Worm (Caenorhabditis elegans): Measurements from ENCODE around the gene R160.3.

DNA sequence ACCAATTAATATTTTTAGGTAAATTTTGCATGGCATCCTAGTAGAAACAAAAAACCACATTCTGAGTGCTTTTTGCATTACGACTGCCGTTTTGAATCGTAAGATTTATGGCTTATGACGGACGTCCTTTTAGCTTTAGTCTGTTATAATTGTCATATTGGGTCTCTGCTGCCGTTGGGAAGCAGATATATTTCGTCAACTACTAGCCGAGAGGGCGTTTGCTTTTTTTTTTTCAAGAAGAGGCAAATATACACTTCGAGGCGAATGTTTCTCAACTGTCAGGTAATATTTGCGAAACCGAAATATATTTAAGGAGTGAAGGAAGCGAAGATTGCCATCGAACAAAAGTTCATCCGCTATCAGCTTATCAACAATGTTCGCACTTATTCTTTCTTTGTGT lies 22.2 kb downstream of the R160.3 start, which contains the start of gene F14H12.3:
- TF ChIP-seq W03F9.2 (tag; optimal IDR thresholded peaks at IDR 0.05) = no peak
- TF ChIP-seq him-1 (tag; optimal IDR thresholded peaks at IDR 0.05) = no peak

Data from whole organism, L4/young adult.